Worm (Caenorhabditis elegans): Measurements from ENCODE around the gene clc-11.

DNA sequence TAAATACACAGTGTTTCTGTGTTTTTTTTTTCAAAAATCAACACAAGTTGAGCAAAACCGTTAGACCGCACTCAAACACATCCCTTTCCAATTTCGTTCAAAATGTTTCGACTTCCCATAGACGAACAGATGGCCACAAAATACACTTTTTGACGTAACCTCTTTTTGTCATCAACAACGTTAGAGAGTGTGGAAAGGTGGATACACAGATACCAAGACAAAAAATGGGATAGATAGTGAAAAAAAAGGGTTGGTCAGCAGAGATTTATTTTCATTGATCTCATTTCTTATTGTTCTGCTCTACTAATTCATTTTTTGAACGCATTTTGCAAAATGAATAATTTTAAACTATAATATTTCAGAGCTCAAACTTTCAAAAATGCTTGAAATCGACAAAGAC lies 44.6 kb downstream of the clc-11 start:
- no peak for TF ChIP-seq flt-1 (GFP tag; IDR thresholded peaks at IDR 0.05)
- TF ChIP-seq ceh-13 (GFP tag; optimal IDR thresholded peaks at IDR 0.05) = no peak
- TF ChIP-seq hnd-1 (tag; optimal IDR thresholded peaks at IDR 0.05) = no peak
- TF ChIP-seq F13C5.2 (tag; optimal IDR thresholded peaks at IDR 0.05) = no peak
- TF ChIP-seq tra-4 (tag; optimal IDR thresholded peaks at IDR 0.05) = no peak
- TF ChIP-seq pes-1 (GFP tag; IDR thresholded peaks at IDR 0.05) = no peak

All from whole organism, early embryonic.